Fruit fly (Drosophila melanogaster) Kc167 (cell line): ENCODE measurements around the gene Pex10.

Experiments
- Myc ChIP-seq: fragments of >200 bp; optimal IDR thresholded peaks from 2 replicates; lab custom pipeline; 2017; ENCODE audit warnings: missing external identifiers
- Sin3A ChIP-seq: fragments of >200 bp; optimal IDR thresholded peaks from 2 replicates; lab custom pipeline; 2018; ENCODE audit warnings: missing external identifiers
- h ChIP-seq: fragments of >200 bp; optimal IDR thresholded peaks from 3 replicates; lab custom pipeline; 2018; ENCODE audit warnings: missing external identifiers
- insv ChIP-seq: fragments of >200 bp; optimal IDR thresholded peaks from 3 replicates; lab custom pipeline; 2018; ENCODE audit warnings: missing external identifiers

DNA sequence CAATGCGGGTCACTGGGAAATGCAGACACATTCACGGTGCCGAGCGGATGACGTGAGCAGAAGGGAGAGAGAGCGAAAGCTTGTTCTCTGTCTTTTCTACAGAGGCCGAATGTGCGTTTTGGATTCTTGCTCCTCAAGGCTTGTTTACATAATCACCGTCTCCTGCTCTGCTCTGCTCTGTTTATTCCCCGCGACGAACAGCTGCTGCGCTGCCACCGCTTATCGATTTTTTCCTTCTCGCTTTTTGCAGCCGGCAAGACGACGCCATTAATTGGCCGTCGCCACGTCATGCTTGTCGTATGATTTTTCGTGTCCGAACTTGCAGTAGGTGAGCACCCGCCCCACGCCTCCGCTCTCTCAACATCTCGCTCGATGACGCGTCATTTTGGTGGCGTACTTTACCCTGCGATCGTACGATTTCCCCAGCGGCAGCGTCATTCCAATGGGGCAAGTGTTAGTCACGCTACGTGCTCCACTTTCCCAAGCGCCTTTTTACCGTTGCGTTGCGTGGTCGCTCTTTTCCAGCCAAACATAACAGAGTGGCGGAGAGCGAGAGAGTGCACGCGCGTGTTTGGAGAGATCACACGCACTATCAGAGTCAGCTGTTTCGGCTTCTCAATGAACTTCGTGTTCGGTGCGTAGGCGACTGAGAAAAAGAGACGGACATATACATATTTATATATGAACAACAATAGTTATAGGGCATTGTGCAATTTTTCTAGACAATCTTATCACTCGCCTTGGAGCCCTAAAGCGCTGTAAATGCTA, 11.5 kb upstream of the Pex10 start:
- TF ChIP-seq Myc (lab: Kevin White, UChicago) (no peak), insv (lab: Kevin White, UChicago) (no peak), Sin3A (lab: Kevin White, UChicago) (no peak), h (lab: Kevin White, UChicago) (no peak)
